Worm (Caenorhabditis elegans) whole organism, late embryonic: ENCODE data around the gene fipp-1.
A peak's percentile ranks its signal among the peaks of the same experiment; 100 is the strongest.
"Not testable (repeated sequence)": the region's sequence is repeated elsewhere in the genome, so short reads cannot be mapped to it uniquely, and the experiment has no call there.

Experiments used
- F13H6.1 ChIP-seq: sonication (generic microtip); optimal IDR thresholded peaks from 2 replicates; lab custom pipeline; 2016; ENCODE audit warnings: missing genetic modification characterization, missing compliant biosample characterization
- K02D7.2 ChIP-seq: sonication (generic microtip); optimal IDR thresholded peaks from 2 replicates; lab custom pipeline; 2017; ENCODE audit warnings: mild to moderate bottlenecking, missing genetic modification characterization, missing compliant biosample characterization
- K09A11.1 ChIP-seq: sonication (generic microtip); optimal IDR thresholded peaks from 2 replicates; lab custom pipeline; 2017; ENCODE audit warnings: antibody characterized with exemption, mild to moderate bottlenecking, missing genetic modification characterization, missing compliant biosample characterization; ENCODE audit not compliant: insufficient read depth
- T23F11.4 ChIP-seq: fragments of 200-800 bp; sonication (Bioruptor generic); optimal IDR thresholded peaks from 2 replicates; lab custom pipeline; 2018; ENCODE audit warnings: mild to moderate bottlenecking, missing genetic modification characterization, missing compliant biosample characterization
- ahr-1 ChIP-seq: sonication (generic microtip); optimal IDR thresholded peaks from 2 replicates; lab custom pipeline; 2016; ENCODE audit warnings: missing genetic modification characterization, missing compliant biosample characterization
- ceh-22 ChIP-seq: sonication (generic microtip); optimal IDR thresholded peaks from 2 replicates; lab custom pipeline; 2017; ENCODE audit warnings: missing biosample characterization, missing genetic modification characterization
- ceh-24 ChIP-seq: sonication (generic microtip); optimal IDR thresholded peaks from 2 replicates; lab custom pipeline; 2016; ENCODE audit warnings: mild to moderate bottlenecking, missing genetic modification characterization, missing compliant biosample characterization
- ceh-30 ChIP-seq: fragments of 150-350 bp; optimal IDR thresholded peaks from 2 replicates; lab custom pipeline; 2014; ENCODE audit warnings: missing biosample characterization, missing genetic modification characterization
- ceh-31 ChIP-seq: sonication (generic microtip); optimal IDR thresholded peaks from 2 replicates; lab custom pipeline; 2016; ENCODE audit warnings: missing genetic modification characterization, missing compliant biosample characterization
- ceh-45 ChIP-seq: fragments of 200-800 bp; sonication (Bioruptor generic); IDR thresholded peaks from 2 replicates; pipeline ENCODE4 v1.3.6; 2022; ENCODE audit warnings: missing genetic modification reagents, missing genetic modification characterization, missing compliant biosample characterization
- ceh-48 ChIP-seq: sonication (generic microtip); optimal IDR thresholded peaks from 2 replicates; lab custom pipeline; 2016; ENCODE audit warnings: missing genetic modification characterization, inconsistent platforms, missing compliant biosample characterization
- ceh-6 ChIP-seq: fragments of 200-800 bp; sonication (Bioruptor generic); optimal IDR thresholded peaks from 2 replicates; lab custom pipeline; 2018; ENCODE audit warnings: mild to moderate bottlenecking, missing genetic modification characterization, missing compliant biosample characterization
- che-1 ChIP-seq: sonication (generic microtip); optimal IDR thresholded peaks from 2 replicates; lab custom pipeline; 2016; ENCODE audit warnings: mild to moderate bottlenecking, missing genetic modification characterization, missing compliant biosample characterization
- elt-2 ChIP-seq: sonication (generic microtip); optimal IDR thresholded peaks from 2 replicates; lab custom pipeline; 2016; ENCODE audit warnings: missing genetic modification reagents, missing genetic modification characterization, missing compliant biosample characterization
- elt-4 ChIP-seq: sonication (generic microtip); optimal IDR thresholded peaks from 2 replicates; lab custom pipeline; 2016; ENCODE audit warnings: missing genetic modification characterization, missing compliant biosample characterization
- fax-1 ChIP-seq: sonication (generic microtip); optimal IDR thresholded peaks from 2 replicates; lab custom pipeline; 2016; ENCODE audit warnings: missing genotype, missing genetic modification characterization, missing compliant biosample characterization
- fkh-6 ChIP-seq: sonication (generic microtip); optimal IDR thresholded peaks from 2 replicates; lab custom pipeline; 2016; ENCODE audit warnings: missing genetic modification characterization, missing compliant biosample characterization
- hlh-15 ChIP-seq: sonication (generic microtip); optimal IDR thresholded peaks from 2 replicates; lab custom pipeline; 2016; ENCODE audit warnings: missing genetic modification characterization, missing compliant biosample characterization
- hlh-30 ChIP-seq: sonication (generic microtip); optimal IDR thresholded peaks from 2 replicates; lab custom pipeline; 2017; ENCODE audit warnings: antibody characterized with exemption, missing genetic modification characterization, missing compliant biosample characterization; ENCODE audit not compliant: insufficient read depth
- hlh-6 ChIP-seq: sonication (generic microtip); optimal IDR thresholded peaks from 2 replicates; lab custom pipeline; 2016; ENCODE audit warnings: missing genotype, missing genetic modification characterization, missing compliant biosample characterization
- mec-3 ChIP-seq: sonication (generic microtip); optimal IDR thresholded peaks from 2 replicates; lab custom pipeline; 2016; ENCODE audit warnings: borderline replicate concordance, missing genetic modification characterization, missing compliant biosample characterization
- pag-3 ChIP-seq: sonication (generic microtip); optimal IDR thresholded peaks from 2 replicates; lab custom pipeline; 2016; ENCODE audit warnings: missing compliant biosample characterization, missing genetic modification characterization, borderline replicate concordance
- pax-1 ChIP-seq: fragments of 150-350 bp; optimal IDR thresholded peaks from 2 replicates; lab custom pipeline; 2014; ENCODE audit warnings: missing biosample characterization, missing genetic modification characterization
- pha-2 ChIP-seq: sonication (generic microtip); optimal IDR thresholded peaks from 2 replicates; lab custom pipeline; 2017; ENCODE audit warnings: mild to moderate bottlenecking, missing genetic modification characterization, missing compliant biosample characterization
- pqm-1 ChIP-seq: sonication (generic microtip); optimal IDR thresholded peaks from 2 replicates; lab custom pipeline; 2016; ENCODE audit warnings: missing genetic modification characterization, missing compliant biosample characterization
- pros-1 ChIP-seq: fragments of 150-350 bp; optimal IDR thresholded peaks from 2 replicates; lab custom pipeline; 2014; ENCODE audit warnings: missing biosample characterization, missing genetic modification reagents, missing genetic modification characterization
- ref-2 ChIP-seq: sonication (generic microtip); optimal IDR thresholded peaks from 2 replicates; lab custom pipeline; 2016; ENCODE audit warnings: missing genetic modification characterization, missing compliant biosample characterization
- sdc-2 ChIP-seq: sonication (generic microtip); optimal IDR thresholded peaks from 2 replicates; lab custom pipeline; 2016; ENCODE audit warnings: missing genotype, missing genetic modification characterization, missing compliant biosample characterization
- sox-4 ChIP-seq: sonication (generic microtip); optimal IDR thresholded peaks from 2 replicates; lab custom pipeline; 2017; ENCODE audit warnings: mild to moderate bottlenecking, missing genetic modification characterization, inconsistent platforms, missing compliant biosample characterization
- tbx-2 ChIP-seq: sonication (generic microtip); optimal IDR thresholded peaks from 2 replicates; lab custom pipeline; 2016; ENCODE audit warnings: missing genetic modification characterization, missing compliant biosample characterization
- unc-3 ChIP-seq, 2 experiments: fragments of 200-800 bp in 1 of 2; sonication (Bioruptor generic) in 1 of 2; sonication (generic microtip) in 1 of 2; conservative IDR thresholded peaks in 1 of 2; optimal IDR thresholded peaks in 1 of 2; 2 replicates each; pipeline versions ENCODE4 v1.3.6 to Lab custom; 2016 to 2022; ENCODE audit warnings: missing compliant biosample characterization in 2 of 2, missing genetic modification characterization in 2 of 2, missing genetic modification reagents in 1 of 2
- unc-55 ChIP-seq: sonication (generic microtip); optimal IDR thresholded peaks from 2 replicates; lab custom pipeline; 2017; ENCODE audit warnings: missing biosample characterization, missing genetic modification reagents, missing genetic modification characterization

fipp-1 gene

ce11 chrV:4333518-4333917 lies 38.1 kb upstream of the fipp-1 start:
- 0 out of 2 replicates have a peak, but pooled peaks have one; percentile 33 for TF ChIP-seq unc-3 (GFP tag; conservative IDR thresholded peaks at IDR 0.05; lab: Robert Waterston, UW)
- not testable (repeated sequence) for TF ChIP-seq unc-3 (tag; optimal IDR thresholded peaks at IDR 0.05; lab: Kevin White, UChicago)
- 0 out of 2 replicates have a peak, but pooled peaks have one; percentile 26 for TF ChIP-seq ceh-45 (GFP tag; lab: Robert Waterston, UW)

- TF ChIP-seq sox-4, hlh-15, ahr-1 (tag; lab: Kevin White, UChicago): not testable (repeated sequence)
These were observed 35.1 kb upstream of the fipp-1 start, which contains the start of gene irld-1 for ce11 chrV:4336462-4336861. TSS of gene irld-1 (plus strand) at chrV:4336762.

ce11 chrV:4339479-4339878 lies 32.1 kb upstream of the fipp-1 start:
- TF ChIP-seq pax-1 (tag; lab: Kevin White, UChicago): no peak
- no peak for TF ChIP-seq ceh-31 (tag; lab: Kevin White, UChicago)
- no peak for TF ChIP-seq sdc-2 (tag; lab: Kevin White, UChicago)
- TF ChIP-seq ceh-22 (tag; lab: Kevin White, UChicago): no peak
- no peak for TF ChIP-seq ceh-30 (tag; lab: Kevin White, UChicago)
- no peak for TF ChIP-seq ref-2 (tag; lab: Kevin White, UChicago)
- TF ChIP-seq hlh-30 (tag; lab: Kevin White, UChicago): no peak
- TF ChIP-seq hlh-15 (tag; lab: Kevin White, UChicago): no peak
- TF ChIP-seq unc-55 (GFP tag; lab: Kevin White, UChicago): no peak
- no peak for TF ChIP-seq hlh-6
- TF ChIP-seq sox-4 (tag; lab: Kevin White, UChicago): no peak
- TF ChIP-seq K02D7.2 (tag; lab: Kevin White, UChicago): no peak
- no peak for TF ChIP-seq fkh-6 (tag; lab: Kevin White, UChicago)
- TF ChIP-seq tbx-2 (tag; lab: Kevin White, UChicago): no peak
- TF ChIP-seq fax-1 (tag; lab: Kevin White, UChicago): no peak
- no peak for TF ChIP-seq ceh-6 (GFP tag; lab: Kevin White, UChicago)
- TF ChIP-seq ceh-24 (tag; lab: Kevin White, UChicago): no peak
- no peak for TF ChIP-seq elt-4 (tag; lab: Kevin White, UChicago)

DNA sequence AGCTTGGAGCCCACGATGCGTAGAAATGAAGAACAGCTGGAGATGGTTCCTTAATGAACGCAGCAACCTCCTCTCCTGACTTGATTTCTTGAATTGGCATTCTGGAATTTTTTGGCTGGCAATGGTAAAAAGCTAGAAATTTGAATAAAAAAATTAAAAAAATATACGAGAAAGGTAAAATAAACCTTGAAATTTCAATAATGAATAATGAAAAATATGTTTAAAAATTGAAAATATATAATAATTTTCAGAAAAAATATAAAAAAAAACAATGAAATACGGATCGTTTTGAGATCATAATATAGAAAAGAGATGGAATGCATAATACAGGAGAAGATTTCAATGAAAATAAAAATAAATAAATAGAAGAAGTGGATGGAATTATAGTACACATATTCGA lies 30.4 kb upstream of the fipp-1 start, which contains the start of gene glrx-3:
glrx-3 (minus strand) TSS at position 101 of the 400 bp plus-strand sequence.
- TF ChIP-seq elt-2 (tag; lab: Kevin White, UChicago) (no peak), hlh-6 (no peak), hlh-15 (tag; lab: Kevin White, UChicago) (no peak), sdc-2 (tag; lab: Kevin White, UChicago) (no peak), K09A11.1 (tag; lab: Kevin White, UChicago) (no peak), ceh-48 (no peak), che-1 (tag; lab: Kevin White, UChicago) (no peak), ceh-6 (GFP tag; lab: Kevin White, UChicago) (no peak), pha-2 (tag; lab: Kevin White, UChicago) (no peak), pag-3 (tag; lab: Kevin White, UChicago) (no peak), mec-3 (tag; lab: Kevin White, UChicago) (no peak), pros-1 (tag; lab: Kevin White, UChicago) (no peak), T23F11.4 (no peak), pqm-1 (tag; lab: Kevin White, UChicago) (no peak)
- TF ChIP-seq, all 69 proteins: peak for 0

DNA sequence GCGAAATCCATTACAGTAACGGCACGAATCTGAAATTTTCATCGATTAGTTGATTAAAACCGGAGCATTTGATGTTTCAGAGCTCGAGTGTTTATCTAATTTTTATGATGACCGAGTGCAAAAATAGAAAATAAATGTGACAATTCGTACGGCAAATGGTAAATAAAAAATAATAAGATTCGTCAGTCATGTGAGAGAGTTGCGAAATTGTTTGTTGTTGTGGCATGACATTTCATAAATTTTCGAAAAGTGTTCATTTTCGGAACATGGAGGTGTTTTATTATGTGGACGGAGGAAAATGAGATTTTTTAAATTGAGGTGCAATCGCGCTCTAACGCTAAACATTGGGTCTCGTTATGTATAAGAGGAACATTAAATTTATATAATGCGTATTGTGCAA lies 29.9 kb upstream of the fipp-1 start:
- TF ChIP-seq pax-1 (tag; lab: Kevin White, UChicago) (no peak), F13H6.1 (no peak)
